Worm (Caenorhabditis elegans): ENCODE data around the gene srh-61.

The srh-61 gene

ce11 chrII:12465557-12465956, 50.7 kb downstream of the srh-61 start, which contains the start of gene sre-37:
Gene sre-37, plus strand, starts transcription at chrII:12465857.
- TF ChIP-seq nhr-76 (tag; optimal IDR thresholded peaks at IDR 0.05) (no peak), nhr-43 (tag; optimal IDR thresholded peaks at IDR 0.05; ENCODE audit: poor library complexity, severe bottlenecking) (no peak), tbx-2 (tag; optimal IDR thresholded peaks at IDR 0.05) (no peak), R02D3.7 (tag; optimal IDR thresholded peaks at IDR 0.05) (no peak), nhr-23 (tag; optimal IDR thresholded peaks at IDR 0.05) (no peak), elt-3 (tag; optimal IDR thresholded peaks at IDR 0.05) (no peak), ZK546.5 (tag; optimal IDR thresholded peaks at IDR 0.05) (no peak)
